Worm (Caenorhabditis elegans): Measurements from ENCODE around the gene F13H6.5.

The F13H6.5 gene

ce11 chrV:6358709-6359108 is 16.0 kb downstream of the F13H6.5 start:
- TF ChIP-seq elt-1 (tag; optimal IDR thresholded peaks at IDR 0.05; ENCODE audit: borderline replicate concordance, insufficient read depth) (no peak), blmp-1 (tag; optimal IDR thresholded peaks at IDR 0.05) (no peak), ham-2 (GFP tag; optimal IDR thresholded peaks at IDR 0.05) (no peak), lin-32 (GFP tag; optimal IDR thresholded peaks at IDR 0.05) (no peak), pha-4 (tag; optimal IDR thresholded peaks at IDR 0.05) (no peak), lin-13 (tag; optimal IDR thresholded peaks at IDR 0.05) (no peak), nhr-2 (tag; optimal IDR thresholded peaks at IDR 0.05) (no peak), unc-62 (GFP tag; optimal IDR thresholded peaks at IDR 0.05) (no peak), drap-1 (GFP tag; optimal IDR thresholded peaks at IDR 0.05) (no peak), mep-1 (tag; optimal IDR thresholded peaks at IDR 0.05) (no peak), mab-5 (tag; optimal IDR thresholded peaks at IDR 0.05) (no peak)

- TF ChIP-seq ceh-83 (GFP tag; optimal IDR thresholded peaks at IDR 0.05) (no peak), snpc-4 (tag; optimal IDR thresholded peaks at IDR 0.05) (no peak), nhr-237 (tag; optimal IDR thresholded peaks at IDR 0.05) (no peak), drap-1 (GFP tag; optimal IDR thresholded peaks at IDR 0.05) (no peak), M03D4.4 (tag; optimal IDR thresholded peaks at IDR 0.05) (no peak), ceh-39 (tag; optimal IDR thresholded peaks at IDR 0.05) (no peak), zip-8 (tag; optimal IDR thresholded peaks at IDR 0.05) (no peak), lin-32 (GFP tag; optimal IDR thresholded peaks at IDR 0.05) (no peak), nhr-2 (tag; optimal IDR thresholded peaks at IDR 0.05) (no peak), lin-13 (tag; optimal IDR thresholded peaks at IDR 0.05) (no peak), nhr-76 (tag; optimal IDR thresholded peaks at IDR 0.05) (no peak), nhr-12 (tag; optimal IDR thresholded peaks at IDR 0.05) (no peak), sem-2 (GFP tag; optimal IDR thresholded peaks at IDR 0.05) (no peak)
Observed at ce11 chrV:6357236-6357635, 17.5 kb downstream of the F13H6.5 start.

- TF ChIP-seq flh-1 (GFP tag; optimal IDR thresholded peaks at IDR 0.05): no peak
- TF ChIP-seq mab-5 (tag; optimal IDR thresholded peaks at IDR 0.05): no peak
- TF ChIP-seq unc-39 (tag; optimal IDR thresholded peaks at IDR 0.05): no peak
- TF ChIP-seq ceh-43 (GFP tag; optimal IDR thresholded peaks at IDR 0.05): no peak
- no peak for TF ChIP-seq ham-2 (GFP tag; optimal IDR thresholded peaks at IDR 0.05)
- no peak for TF ChIP-seq nhr-28 (tag; optimal IDR thresholded peaks at IDR 0.05)
- TF ChIP-seq elt-1 (tag; optimal IDR thresholded peaks at IDR 0.05; ENCODE audit: borderline replicate concordance, insufficient read depth): no peak
- no peak for TF ChIP-seq unc-120 (tag; optimal IDR thresholded peaks at IDR 0.05; ENCODE audit: poor library complexity, severe bottlenecking)
- no peak for TF ChIP-seq elt-3 (tag; optimal IDR thresholded peaks at IDR 0.05)
- TF ChIP-seq lin-32 (GFP tag; optimal IDR thresholded peaks at IDR 0.05): no peak
- TF ChIP-seq ceh-39 (tag; optimal IDR thresholded peaks at IDR 0.05): no peak
- no peak for TF ChIP-seq lsy-2 (tag; optimal IDR thresholded peaks at IDR 0.05)
- TF ChIP-seq drap-1 (GFP tag; optimal IDR thresholded peaks at IDR 0.05): no peak
- TF ChIP-seq nhr-237 (tag; optimal IDR thresholded peaks at IDR 0.05): no peak
Observed at ce11 chrV:6355975-6356441, 18.7 kb downstream of the F13H6.5 start, which contains the start of gene bcl-11. Gene bcl-11 (plus strand): TSS chrV:6356025.

- TF ChIP-seq ces-1 (GFP tag; optimal IDR thresholded peaks at IDR 0.05) (no peak), ceh-83 (GFP tag; optimal IDR thresholded peaks at IDR 0.05) (no peak), mab-5 (tag; optimal IDR thresholded peaks at IDR 0.05) (no peak), unc-62 (GFP tag; optimal IDR thresholded peaks at IDR 0.05) (no peak), ceh-39 (tag; optimal IDR thresholded peaks at IDR 0.05) (no peak), lin-13 (tag; optimal IDR thresholded peaks at IDR 0.05) (no peak), drap-1 (GFP tag; optimal IDR thresholded peaks at IDR 0.05) (no peak), nhr-28 (tag; optimal IDR thresholded peaks at IDR 0.05) (no peak), elt-1 (tag; optimal IDR thresholded peaks at IDR 0.05; ENCODE audit: borderline replicate concordance, insufficient read depth) (no peak), nhr-237 (tag; optimal IDR thresholded peaks at IDR 0.05) (no peak), sem-2 (GFP tag; optimal IDR thresholded peaks at IDR 0.05) (no peak), mls-2 (tag; optimal IDR thresholded peaks at IDR 0.05) (no peak), flh-1 (GFP tag; optimal IDR thresholded peaks at IDR 0.05) (no peak), tbx-8 (GFP tag; optimal IDR thresholded peaks at IDR 0.05) (no peak), elt-3 (tag; optimal IDR thresholded peaks at IDR 0.05) (no peak), nhr-2 (tag; optimal IDR thresholded peaks at IDR 0.05) (no peak), nhr-12 (tag; optimal IDR thresholded peaks at IDR 0.05) (no peak)
Observed at ce11 chrV:6355412-6355811, 19.3 kb downstream of the F13H6.5 start.

- TF ChIP-seq unc-62 (GFP tag; optimal IDR thresholded peaks at IDR 0.05) (no peak), blmp-1 (tag; optimal IDR thresholded peaks at IDR 0.05) (no peak), nhr-28 (tag; optimal IDR thresholded peaks at IDR 0.05) (no peak), cnd-1 (tag; optimal IDR thresholded peaks at IDR 0.05) (no peak), drap-1 (GFP tag; optimal IDR thresholded peaks at IDR 0.05) (no peak), lsy-2 (tag; optimal IDR thresholded peaks at IDR 0.05) (no peak), hlh-1 (tag; optimal IDR thresholded peaks at IDR 0.05) (no peak), sptf-1 (tag; optimal IDR thresholded peaks at IDR 0.05) (no peak), sem-2 (GFP tag; optimal IDR thresholded peaks at IDR 0.05) (no peak), mls-2 (tag; optimal IDR thresholded peaks at IDR 0.05) (no peak), lin-13 (tag; optimal IDR thresholded peaks at IDR 0.05) (no peak), mep-1 (tag; optimal IDR thresholded peaks at IDR 0.05) (no peak)
Observed at ce11 chrV:6354786-6355185, 20.0 kb downstream of the F13H6.5 start.
